Worm (Caenorhabditis elegans) whole organism, L3 larva: ENCODE results near the gene T16G12.6.
A peak's percentile ranks its signal among the peaks of the same experiment; 100 is the strongest.

ENCODE experiments used
- R02D3.7 ChIP-seq: fragments of 150-350 bp; optimal IDR thresholded peaks from 2 replicates; lab custom pipeline; 2014; ENCODE audit warnings: missing biosample characterization, missing genetic modification characterization
- ZK546.5 ChIP-seq: sonication (generic microtip); optimal IDR thresholded peaks from 2 replicates; lab custom pipeline; 2017; ENCODE audit warnings: missing biosample characterization, missing genetic modification characterization
- aly-2 ChIP-seq: fragments of 150-350 bp; optimal IDR thresholded peaks from 2 replicates; lab custom pipeline; 2014; ENCODE audit warnings: missing biosample characterization, missing genetic modification characterization
- ceh-16 ChIP-seq: sonication (generic microtip); optimal IDR thresholded peaks from 2 replicates; lab custom pipeline; 2017; ENCODE audit warnings: missing biosample characterization, missing genetic modification characterization
- ceh-28 ChIP-seq: fragments of 150-350 bp; optimal IDR thresholded peaks from 2 replicates; lab custom pipeline; 2014; ENCODE audit warnings: missing biosample characterization, missing genetic modification reagents, missing genetic modification characterization
- ceh-9 ChIP-seq: sonication (generic microtip); optimal IDR thresholded peaks from 2 replicates; lab custom pipeline; 2018; ENCODE audit warnings: missing biosample characterization, missing genetic modification characterization
- daf-12 ChIP-seq: fragments of 150-350 bp; optimal IDR thresholded peaks from 2 replicates; lab custom pipeline; 2014; ENCODE audit warnings: missing biosample characterization, missing genetic modification reagents, missing genetic modification characterization
- egl-27 ChIP-seq: sonication (generic microtip); optimal IDR thresholded peaks from 4 replicates; lab custom pipeline; 2017; ENCODE audit warnings: missing biosample characterization, missing genetic modification reagents, missing genetic modification characterization
- egl-5 ChIP-seq: fragments of 150-350 bp; optimal IDR thresholded peaks from 2 replicates; lab custom pipeline; 2017; ENCODE audit warnings: missing biosample characterization, missing genetic modification reagents, missing genetic modification characterization, inconsistent platforms
- elt-2 ChIP-seq: sonication (generic microtip); optimal IDR thresholded peaks from 2 replicates; lab custom pipeline; 2016; ENCODE audit warnings: missing genetic modification reagents, mild to moderate bottlenecking, missing genetic modification characterization, missing compliant biosample characterization
- elt-3 ChIP-seq, 3 experiments: fragments of 150-350 bp in 1 of 3; sonication (generic microtip) in 2 of 3; optimal IDR thresholded peaks; 2 replicates in 2 of 3; 4 replicates in 1 of 3; lab custom pipeline; 2014 to 2017; ENCODE audit warnings: missing biosample characterization in 3 of 3, missing genetic modification characterization in 3 of 3
- eor-1 ChIP-seq, 2 experiments: fragments of 150-350 bp; optimal IDR thresholded peaks; 2 replicates each; lab custom pipeline; 2014 to 2018; ENCODE audit warnings: missing biosample characterization in 2 of 2, missing genetic modification characterization in 2 of 2
- fkh-10 ChIP-seq: sonication (generic microtip); optimal IDR thresholded peaks from 2 replicates; lab custom pipeline; 2017; ENCODE audit warnings: missing biosample characterization, missing genetic modification reagents, missing genetic modification characterization
- fkh-2 ChIP-seq: fragments of 150-350 bp; optimal IDR thresholded peaks from 2 replicates; lab custom pipeline; 2014; ENCODE audit warnings: missing biosample characterization, missing genetic modification reagents, missing genetic modification characterization
- fos-1 ChIP-seq: fragments of 150-350 bp; optimal IDR thresholded peaks from 2 replicates; lab custom pipeline; 2014; ENCODE audit warnings: missing biosample characterization, missing genetic modification characterization
- hmg-11 ChIP-seq: sonication (generic microtip); optimal IDR thresholded peaks from 2 replicates; lab custom pipeline; 2016; ENCODE audit warnings: missing genetic modification characterization, missing compliant biosample characterization
- jun-1 ChIP-seq: fragments of 150-350 bp; optimal IDR thresholded peaks from 2 replicates; lab custom pipeline; 2014; ENCODE audit warnings: missing biosample characterization, missing genetic modification reagents, missing genetic modification characterization
- lin-15B ChIP-seq: fragments of 150-350 bp; optimal IDR thresholded peaks from 2 replicates; lab custom pipeline; 2014; ENCODE audit warnings: missing biosample characterization, missing genetic modification characterization
- lin-39 ChIP-seq: fragments of 150-350 bp; optimal IDR thresholded peaks from 2 replicates; lab custom pipeline; 2018; ENCODE audit warnings: missing biosample characterization, missing genetic modification reagents, missing genetic modification characterization
- lsy-12 ChIP-seq: sonication (generic microtip); optimal IDR thresholded peaks from 2 replicates; lab custom pipeline; 2016; ENCODE audit warnings: mild to moderate bottlenecking, missing genetic modification characterization, missing compliant biosample characterization
- nfya-1 ChIP-seq: sonication (generic microtip); optimal IDR thresholded peaks from 2 replicates; lab custom pipeline; 2017; ENCODE audit warnings: missing genetic modification characterization, mild to moderate bottlenecking, missing compliant biosample characterization, antibody characterized with exemption, moderate library complexity; ENCODE audit not compliant: insufficient read depth
- nhr-11 ChIP-seq: fragments of 150-350 bp; optimal IDR thresholded peaks from 2 replicates; lab custom pipeline; 2014; ENCODE audit warnings: missing biosample characterization, missing genetic modification characterization
- nhr-23 ChIP-seq: fragments of 150-350 bp; optimal IDR thresholded peaks from 2 replicates; lab custom pipeline; 2014; ENCODE audit warnings: missing biosample characterization, missing genetic modification reagents, missing genetic modification characterization
- nhr-25 ChIP-seq: sonication (generic microtip); optimal IDR thresholded peaks from 2 replicates; lab custom pipeline; 2017; ENCODE audit warnings: missing biosample characterization, missing genetic modification characterization
- nhr-28 ChIP-seq: fragments of 150-350 bp; optimal IDR thresholded peaks from 2 replicates; lab custom pipeline; 2014; ENCODE audit warnings: missing biosample characterization, missing genetic modification characterization
- nhr-67 ChIP-seq: fragments of 150-350 bp; optimal IDR thresholded peaks from 2 replicates; lab custom pipeline; 2014; ENCODE audit warnings: missing biosample characterization, missing genetic modification characterization
- nhr-76 ChIP-seq: fragments of 150-350 bp; sonication (generic microtip); optimal IDR thresholded peaks from 5 replicates; lab custom pipeline; 2014; ENCODE audit warnings: missing biosample characterization, missing genetic modification characterization
- nhr-77 ChIP-seq: fragments of 150-350 bp; optimal IDR thresholded peaks from 2 replicates; lab custom pipeline; 2014; ENCODE audit warnings: missing biosample characterization, missing genetic modification characterization
- pha-4 ChIP-seq: fragments of 150-350 bp; optimal IDR thresholded peaks from 2 replicates; lab custom pipeline; 2014; ENCODE audit warnings: missing biosample characterization, missing genetic modification reagents, missing genetic modification characterization
- pqm-1 ChIP-seq: fragments of 150-350 bp; optimal IDR thresholded peaks from 2 replicates; lab custom pipeline; 2017; ENCODE audit warnings: missing biosample characterization, missing genetic modification characterization, inconsistent platforms
- sea-2 ChIP-seq: fragments of 150-350 bp; sonication (generic microtip); optimal IDR thresholded peaks from 4 replicates; lab custom pipeline; 2014; ENCODE audit warnings: missing biosample characterization, missing genetic modification reagents, missing genetic modification characterization
- skn-1 ChIP-seq: fragments of 150-350 bp; optimal IDR thresholded peaks from 2 replicates; lab custom pipeline; 2014; ENCODE audit warnings: missing biosample characterization, missing genetic modification characterization
- zag-1 ChIP-seq: fragments of 150-350 bp; optimal IDR thresholded peaks from 2 replicates; lab custom pipeline; 2014; ENCODE audit warnings: missing biosample characterization, missing genetic modification characterization
- ztf-11 ChIP-seq: fragments of 150-350 bp; optimal IDR thresholded peaks from 2 replicates; lab custom pipeline; 2014; ENCODE audit warnings: missing biosample characterization, missing genetic modification characterization
- ztf-4 ChIP-seq: fragments of 150-350 bp; optimal IDR thresholded peaks from 2 replicates; lab custom pipeline; 2014; ENCODE audit warnings: missing biosample characterization, missing genetic modification characterization

Gene T16G12.6

ce11 chrIII:10076042-10076441, 6.7 kb downstream of the T16G12.6 start:
- TF ChIP-seq lin-39 (tag; lab: Kevin White, UChicago) (no peak), nfya-1 (tag; lab: Kevin White, UChicago) (peak; percentile 92)
- TF ChIP-seq, all 47 proteins: peak for 1

ce11 chrIII:10078151-10078550, 8.8 kb downstream of the T16G12.6 start, which contains the start of gene T16G12.9:
T16G12.9 (minus strand) TSS chrIII:10078251.
- TF ChIP-seq pha-4 (tag; lab: Kevin White, UChicago) (no peak), ztf-4 (tag; lab: Kevin White, UChicago) (no peak), elt-2 (no peak), fkh-10 (GFP tag; lab: Kevin White, UChicago) (no peak), ceh-9 (tag; lab: Kevin White, UChicago) (no peak), nhr-67 (tag; lab: Kevin White, UChicago) (no peak)

DNA sequence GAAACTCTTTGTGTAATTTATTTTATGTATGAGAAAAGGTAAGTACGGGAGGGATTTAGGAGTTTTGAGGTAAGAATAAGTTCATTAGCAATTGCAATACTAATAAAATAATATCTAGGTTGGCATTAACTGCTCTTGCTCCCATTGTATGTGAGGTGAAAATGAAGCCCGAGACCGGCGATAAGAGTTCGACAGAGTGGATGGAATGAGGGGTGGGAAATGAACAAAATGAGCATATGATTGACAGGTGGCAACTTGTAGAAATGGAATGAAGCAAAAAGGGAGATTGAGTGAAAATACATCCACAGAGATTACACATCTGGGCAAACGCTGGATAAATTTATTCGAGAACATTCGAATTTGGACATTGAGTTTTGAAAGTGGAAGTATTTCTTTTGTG, 9.4 kb downstream of the T16G12.6 start:
- TF ChIP-seq ztf-11 (tag; lab: Kevin White, UChicago) (no peak), zag-1 (no peak), ceh-9 (tag; lab: Kevin White, UChicago) (no peak), elt-3 (tag; optimal IDR thresholded peaks at IDR 0.05; lab: Kevin White, UChicago) (no peak), nhr-11 (tag; lab: Kevin White, UChicago) (no peak), pqm-1 (tag; lab: Kevin White, UChicago) (no peak), ztf-4 (tag; lab: Kevin White, UChicago) (no peak), lin-15B (tag; lab: Kevin White, UChicago) (no peak), lsy-12 (no peak), ceh-28 (tag; lab: Kevin White, UChicago) (no peak), nhr-77 (tag; lab: Kevin White, UChicago) (no peak), aly-2 (tag; lab: Kevin White, UChicago) (no peak), nhr-25 (tag; lab: Kevin White, UChicago) (no peak), fkh-2 (tag; lab: Kevin White, UChicago) (no peak), skn-1 (tag; lab: Kevin White, UChicago) (no peak)

- TF ChIP-seq lsy-12 (no peak), ztf-11 (tag; lab: Kevin White, UChicago) (no peak), nhr-76 (tag; lab: Kevin White, UChicago) (no peak), ceh-28 (tag; lab: Kevin White, UChicago) (no peak), nhr-23 (tag; lab: Kevin White, UChicago) (no peak), ZK546.5 (tag; lab: Kevin White, UChicago) (no peak), fos-1 (tag; lab: Kevin White, UChicago) (no peak), hmg-11 (tag; lab: Kevin White, UChicago) (no peak), sea-2 (no peak), jun-1 (tag; lab: Kevin White, UChicago) (no peak), nhr-77 (tag; lab: Kevin White, UChicago) (no peak), lin-39 (tag; lab: Kevin White, UChicago) (no peak), pqm-1 (tag; lab: Kevin White, UChicago) (no peak)
These were observed 13.9 kb downstream of the T16G12.6 start, which contains the start of gene T16H12.3 for ce11 chrIII:10083242-10083641. T16H12.3 (minus strand) TSS chrIII:10083292.

ce11 chrIII:10085103-10085502, 15.7 kb downstream of the T16G12.6 start, which contains the start of gene T16H12.13:
T16H12.13 (plus strand) TSS chrIII:10085403.
- no peak for TF ChIP-seq nhr-23 (tag; lab: Kevin White, UChicago)
- TF ChIP-seq lin-15B (tag; lab: Kevin White, UChicago), result no peak
- TF ChIP-seq elt-2, result no peak
- TF ChIP-seq nhr-11 (tag; lab: Kevin White, UChicago), result no peak
- no peak for TF ChIP-seq lsy-12
- TF ChIP-seq nhr-28 (tag; lab: Kevin White, UChicago), result no peak
- TF ChIP-seq egl-27 (tag; lab: Kevin White, UChicago), result no peak
- no peak for TF ChIP-seq nhr-67 (tag; lab: Kevin White, UChicago)
- no peak for TF ChIP-seq ceh-16
- no peak for TF ChIP-seq egl-5

- TF ChIP-seq daf-12 (tag; lab: Kevin White, UChicago) (no peak), skn-1 (tag; lab: Kevin White, UChicago) (no peak), lin-15B (tag; lab: Kevin White, UChicago) (no peak), R02D3.7 (tag; lab: Kevin White, UChicago) (no peak), ZK546.5 (tag; lab: Kevin White, UChicago) (no peak), eor-1 (tag; optimal IDR thresholded peaks at IDR 0.05; lab: Kevin White, UChicago) (no peak)
These were observed 16.2 kb downstream of the T16G12.6 start for ce11 chrIII:10085574-10085973.
